Worm (Caenorhabditis elegans): ENCODE measurements around the gene C32B5.13.

DNA sequence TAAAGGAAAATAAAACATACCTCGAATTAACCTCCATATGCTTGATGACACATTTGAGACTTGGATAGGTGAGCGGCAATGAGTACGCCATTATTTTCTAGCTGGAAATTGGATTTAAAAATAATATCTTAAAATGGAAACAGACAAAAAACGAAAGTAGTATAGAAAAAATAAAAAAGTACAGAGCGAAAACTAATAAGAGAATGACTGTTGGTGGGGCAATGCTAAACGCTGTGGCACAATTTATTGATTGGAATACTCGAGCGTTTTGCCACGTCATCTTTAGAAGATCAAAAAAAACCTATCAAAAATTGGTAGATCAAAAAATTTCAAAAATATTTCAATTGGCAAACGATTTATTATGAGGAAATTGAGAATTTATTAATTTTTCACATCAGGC is 13.8 kb downstream of the C32B5.13 start, which contains the start of gene fbxc-32:
- no peak for TF ChIP-seq dao-5 (tag; optimal IDR thresholded peaks at IDR 0.05)
- TF ChIP-seq him-1 (tag; optimal IDR thresholded peaks at IDR 0.05), result no peak
- TF ChIP-seq W03F9.2 (tag; optimal IDR thresholded peaks at IDR 0.05), result no peak

All from whole organism, L4/young adult.